Worm (Caenorhabditis elegans): ENCODE data around the gene unc-96.
A peak's percentile ranks its signal among the peaks of the same experiment; 100 is the strongest.

The unc-96 gene

DNA sequence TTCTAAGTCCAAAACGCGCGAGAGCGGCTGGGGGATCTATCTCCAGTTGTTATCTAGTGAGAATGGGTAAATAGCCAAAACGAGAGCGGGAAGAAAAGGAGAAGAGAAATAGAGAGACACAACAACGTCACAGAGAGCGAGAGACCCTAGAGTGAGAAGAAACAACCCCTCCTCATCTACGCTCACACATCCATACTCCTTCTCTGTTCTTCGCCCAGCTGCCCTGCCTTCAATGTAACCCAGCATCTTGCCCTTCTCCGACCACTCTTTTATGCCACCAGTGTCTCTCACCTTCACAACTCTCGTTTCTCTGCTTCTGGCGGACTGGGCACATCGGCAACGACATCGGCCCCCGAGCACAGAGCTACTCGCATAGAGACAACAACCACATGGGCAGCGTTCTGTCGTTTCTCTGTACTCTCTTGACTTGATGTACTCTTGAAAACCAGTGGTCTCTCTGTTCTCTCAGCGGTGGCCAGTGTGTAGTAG is 27.8 kb downstream of the unc-96 start (continued):
- peak; percentile 48 for TF ChIP-seq ztf-16 (tag; optimal IDR thresholded peaks at IDR 0.05)
- TF ChIP-seq unc-86 (tag; optimal IDR thresholded peaks at IDR 0.05), result peak; percentile 16
- peak; percentile 21 for TF ChIP-seq T23F11.4 (GFP tag; optimal IDR thresholded peaks at IDR 0.05)
- peak; percentile 23 for TF ChIP-seq hlh-15 (tag; optimal IDR thresholded peaks at IDR 0.05)
- TF ChIP-seq ceh-2 (tag; optimal IDR thresholded peaks at IDR 0.05), result peak; percentile 47
- TF ChIP-seq pax-1 (tag; optimal IDR thresholded peaks at IDR 0.05), result peak; percentile 27
- no peak for TF ChIP-seq sox-2 (GFP tag; IDR thresholded peaks at IDR 0.05)
- TF ChIP-seq pros-1 (tag; optimal IDR thresholded peaks at IDR 0.05), result peak; percentile 70
- TF ChIP-seq hlh-8 (tag; optimal IDR thresholded peaks at IDR 0.05), result peak; percentile 90
- peak; percentile 88 for TF ChIP-seq hlh-30 (tag; optimal IDR thresholded peaks at IDR 0.05; ENCODE audit: insufficient read depth)
- TF ChIP-seq ref-2 (tag; optimal IDR thresholded peaks at IDR 0.05), result peak; percentile 87
- peak; percentile 88 for TF ChIP-seq ceh-31 (tag; optimal IDR thresholded peaks at IDR 0.05)
- peak; percentile 61 for TF ChIP-seq mec-3 (tag; optimal IDR thresholded peaks at IDR 0.05; ENCODE audit: borderline replicate concordance)
- no peak for TF ChIP-seq ceh-24 (tag; optimal IDR thresholded peaks at IDR 0.05)
- TF ChIP-seq Y22D7AL.16 (tag; optimal IDR thresholded peaks at IDR 0.05), result no peak
- TF ChIP-seq sox-4 (tag; optimal IDR thresholded peaks at IDR 0.05), result peak; percentile 27
- TF ChIP-seq unc-55 (GFP tag; optimal IDR thresholded peaks at IDR 0.05), result peak; percentile 82
- TF ChIP-seq ceh-34 (tag; optimal IDR thresholded peaks at IDR 0.05), result peak; percentile 97
- TF ChIP-seq ceh-30 (tag; optimal IDR thresholded peaks at IDR 0.05), result peak; percentile 65
- no peak for TF ChIP-seq nhr-232 (tag; optimal IDR thresholded peaks at IDR 0.05)
- TF ChIP-seq dmd-4 (tag; optimal IDR thresholded peaks at IDR 0.05; ENCODE audit: borderline replicate concordance), result no peak
- peak; percentile 82 for TF ChIP-seq F13H6.1 (tag; optimal IDR thresholded peaks at IDR 0.05)
- no peak for TF ChIP-seq ceh-9 (tag; optimal IDR thresholded peaks at IDR 0.05)
- TF ChIP-seq C08G9.2 (tag; optimal IDR thresholded peaks at IDR 0.05), result peak; percentile 56
- peak; percentile 84 for TF ChIP-seq syd-9 (tag; optimal IDR thresholded peaks at IDR 0.05)
- TF ChIP-seq nfya-1 (tag; optimal IDR thresholded peaks at IDR 0.05), result peak; percentile 83

- TF ChIP-seq unc-3 (GFP tag; conservative IDR thresholded peaks at IDR 0.05) (no peak), unc-3 (tag; optimal IDR thresholded peaks at IDR 0.05) (no peak), nhr-11 (tag; optimal IDR thresholded peaks at IDR 0.05) (no peak), unc-55 (GFP tag; optimal IDR thresholded peaks at IDR 0.05) (no peak), ttx-3 (tag; optimal IDR thresholded peaks at IDR 0.05) (no peak), C38D4.7 (GFP tag; optimal IDR thresholded peaks at IDR 0.05) (no peak), ceh-22 (tag; optimal IDR thresholded peaks at IDR 0.05) (no peak), ceh-31 (tag; optimal IDR thresholded peaks at IDR 0.05) (no peak), elt-4 (tag; optimal IDR thresholded peaks at IDR 0.05) (no peak)
Measured at ce11 chrX:591056-591455, 30.0 kb downstream of the unc-96 start.

DNA sequence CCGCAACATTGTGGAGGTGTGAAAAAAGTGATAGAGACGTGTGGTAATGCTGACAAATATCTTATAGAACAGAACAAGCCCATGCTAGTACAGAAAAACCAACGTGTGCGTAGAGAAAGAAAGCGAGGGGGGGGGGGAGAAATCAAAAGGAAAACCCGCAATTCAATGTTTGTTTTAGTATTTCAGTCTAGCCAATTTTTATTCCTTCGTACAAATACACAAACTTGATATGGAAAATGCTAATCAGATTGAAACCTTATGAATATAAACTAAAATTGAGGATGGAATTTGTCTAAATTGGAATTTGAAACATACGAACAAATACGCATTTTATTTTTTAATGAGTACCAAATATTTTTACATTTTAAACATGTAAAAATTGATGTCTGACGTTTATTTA is 33.3 kb downstream of the unc-96 start, which contains the start of gene mrp-1:
Gene mrp-1, minus strand, starts transcription at position 101 of the 400 bp plus-strand sequence.
- TF ChIP-seq odd-2 (tag; optimal IDR thresholded peaks at IDR 0.05) (no peak), ceh-9 (tag; optimal IDR thresholded peaks at IDR 0.05) (no peak), ets-4 (tag; optimal IDR thresholded peaks at IDR 0.05) (no peak), ceh-6 (GFP tag; optimal IDR thresholded peaks at IDR 0.05) (no peak), dve-1 (tag; optimal IDR thresholded peaks at IDR 0.05) (no peak), pros-1 (tag; optimal IDR thresholded peaks at IDR 0.05) (no peak), ceh-31 (tag; optimal IDR thresholded peaks at IDR 0.05) (no peak)

- TF ChIP-seq ref-2 (tag; optimal IDR thresholded peaks at IDR 0.05) (no peak), T23F11.4 (GFP tag; optimal IDR thresholded peaks at IDR 0.05) (no peak)
Measured at ce11 chrX:585598-586217, 35.4 kb downstream of the unc-96 start.
